Fruit fly (Drosophila melanogaster): ENCODE measurements around the gene CG7382.

The CG7382 gene

dm6 chr2L:5519846-5520384, at the start of gene CG7382, which contains the start of gene cl:
CG7382 (minus strand) TSS chr2L:5519896.
cl (plus strand) TSS chr2L:5520135.
- TF ChIP-seq Jra (GFP tag; optimal IDR thresholded peaks at IDR 0.05) (no peak), Dif (GFP tag; optimal IDR thresholded peaks at IDR 0.05; ENCODE audit: partially characterized antibody) (no peak), OdsH (GFP tag; optimal IDR thresholded peaks at IDR 0.05) (peak; percentile 5), lola (GFP tag; optimal IDR thresholded peaks at IDR 0.05) (no peak), CG9705 (GFP tag; optimal IDR thresholded peaks at IDR 0.05) (peak; percentile 20), Hr83 (GFP tag; optimal IDR thresholded peaks at IDR 0.05; ENCODE audit: poor library complexity, severe bottlenecking) (no peak), pan (optimal IDR thresholded peaks at IDR 0.05) (no peak), h (GFP tag; optimal IDR thresholded peaks at IDR 0.05) (peak; percentile 50), Rel (GFP tag; optimal IDR thresholded peaks at IDR 0.05) (no peak), Rel (tag; optimal IDR thresholded peaks at IDR 0.05) (peak; percentile 56), ey (GFP tag; optimal IDR thresholded peaks at IDR 0.05) (no peak), Sp1 (GFP tag; optimal IDR thresholded peaks at IDR 0.05) (peak; percentile 30), br (GFP tag; optimal IDR thresholded peaks at IDR 0.05) (no peak), dsf (GFP tag; optimal IDR thresholded peaks at IDR 0.05; ENCODE audit: borderline replicate concordance) (no peak), Vsx2 (GFP tag; optimal IDR thresholded peaks at IDR 0.05; ENCODE audit: partially characterized antibody) (no peak), Myc (optimal IDR thresholded peaks at IDR 0.05) (peak; percentile 99), brk (GFP tag; optimal IDR thresholded peaks at IDR 0.05) (no peak), CrebA (GFP tag; optimal IDR thresholded peaks at IDR 0.05; ENCODE audit: borderline replicate concordance) (no peak), rgr (GFP tag; optimal IDR thresholded peaks at IDR 0.05) (peak; percentile 12), Dfd (GFP tag; optimal IDR thresholded peaks at IDR 0.05) (no peak), jim (GFP tag; optimal IDR thresholded peaks at IDR 0.05) (no peak), dmrt93B (GFP tag; optimal IDR thresholded peaks at IDR 0.05) (peak; percentile 44), GATAd (GFP tag; optimal IDR thresholded peaks at IDR 0.05) (no peak), N (GFP tag; optimal IDR thresholded peaks at IDR 0.05) (no peak), HLH106 (tag; optimal IDR thresholded peaks at IDR 0.05) (peak; percentile 71), usp (GFP tag; optimal IDR thresholded peaks at IDR 0.05) (no peak), woc (GFP tag; optimal IDR thresholded peaks at IDR 0.05) (no peak), Mio (GFP tag; optimal IDR thresholded peaks at IDR 0.05) (no peak), fru (GFP tag; optimal IDR thresholded peaks at IDR 0.05) (peak; percentile 12), Abd-B (GFP tag; optimal IDR thresholded peaks at IDR 0.05) (no peak), foxo (GFP tag; optimal IDR thresholded peaks at IDR 0.05) (peak in 1 of 2 experiments; percentile 64), Hr78 (GFP tag; optimal IDR thresholded peaks at IDR 0.05) (no peak), sv (GFP tag; optimal IDR thresholded peaks at IDR 0.05) (no peak), Hnf4 (GFP tag; optimal IDR thresholded peaks at IDR 0.05) (no peak), sage (GFP tag; optimal IDR thresholded peaks at IDR 0.05) (no peak), psq (GFP tag; optimal IDR thresholded peaks at IDR 0.05) (peak; percentile 19)

- TF ChIP-seq HLH106 (tag; optimal IDR thresholded peaks at IDR 0.05), result peak; percentile 14
- TF ChIP-seq foxo (GFP tag; optimal IDR thresholded peaks at IDR 0.05), result peak in 1 of 2 experiments; percentile 2
- no peak for TF ChIP-seq Rel (GFP tag; optimal IDR thresholded peaks at IDR 0.05)
- no peak for TF ChIP-seq Rel (tag; optimal IDR thresholded peaks at IDR 0.05)
Measured at dm6 chr2L:5567103-5567502, 47.4 kb upstream of the CG7382 start.

DNA sequence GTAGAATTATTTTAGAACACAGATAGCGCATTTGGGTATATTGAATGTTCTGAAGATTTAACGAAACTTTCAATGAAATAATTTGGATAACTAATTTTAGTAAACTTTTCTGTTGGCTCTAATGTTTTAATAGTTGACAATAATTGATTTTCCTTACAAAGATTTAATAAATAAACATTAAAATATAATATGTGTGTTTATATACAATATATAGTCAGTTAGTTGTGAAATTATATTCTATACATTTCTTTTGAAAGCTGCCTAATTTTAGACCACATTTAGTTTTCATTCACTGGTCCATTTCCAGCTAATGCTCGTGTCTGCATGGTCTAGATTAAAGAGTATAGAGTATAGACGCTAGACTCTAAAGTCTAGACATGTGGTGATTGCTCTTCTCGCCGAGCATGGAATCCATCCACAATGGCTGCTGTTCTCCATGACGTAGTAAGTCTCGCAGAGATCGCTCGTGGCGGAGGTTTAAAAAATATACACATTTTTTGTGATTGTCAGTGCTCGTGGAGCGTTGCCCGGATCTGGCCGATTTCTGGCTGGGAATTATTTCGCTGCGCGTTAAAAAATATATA, 39.2 kb upstream of the CG7382 start, which contains the start of gene GluRIIB:
GluRIIB (plus strand) TSS at position 534 of the 584 bp plus-strand sequence.
- TF ChIP-seq foxo (GFP tag; optimal IDR thresholded peaks at IDR 0.05) (no peak), N (GFP tag; optimal IDR thresholded peaks at IDR 0.05) (no peak), rgr (GFP tag; optimal IDR thresholded peaks at IDR 0.05) (no peak), Mio (GFP tag; optimal IDR thresholded peaks at IDR 0.05) (no peak), Rel (GFP tag; optimal IDR thresholded peaks at IDR 0.05) (no peak), Rel (tag; optimal IDR thresholded peaks at IDR 0.05) (no peak), ey (GFP tag; optimal IDR thresholded peaks at IDR 0.05) (no peak), GATAd (GFP tag; optimal IDR thresholded peaks at IDR 0.05) (no peak)

Data from whole organism, wandering third instar larva.